Worm (Caenorhabditis elegans) whole organism, L3 larva: ENCODE measurements around the gene F11C1.7.

Experiments used
- ZK546.5 ChIP-seq: sonication (generic microtip); optimal IDR thresholded peaks from 2 replicates; lab custom pipeline; 2017; ENCODE audit warnings: missing biosample characterization, missing genetic modification characterization
- aly-2 ChIP-seq: fragments of 150-350 bp; optimal IDR thresholded peaks from 2 replicates; lab custom pipeline; 2014; ENCODE audit warnings: missing biosample characterization, missing genetic modification characterization
- fkh-10 ChIP-seq: sonication (generic microtip); optimal IDR thresholded peaks from 2 replicates; lab custom pipeline; 2017; ENCODE audit warnings: missing biosample characterization, missing genetic modification reagents, missing genetic modification characterization
- nfya-1 ChIP-seq: sonication (generic microtip); optimal IDR thresholded peaks from 2 replicates; lab custom pipeline; 2017; ENCODE audit warnings: missing genetic modification characterization, mild to moderate bottlenecking, missing compliant biosample characterization, antibody characterized with exemption, moderate library complexity; ENCODE audit not compliant: insufficient read depth
- nhr-77 ChIP-seq: fragments of 150-350 bp; optimal IDR thresholded peaks from 2 replicates; lab custom pipeline; 2014; ENCODE audit warnings: missing biosample characterization, missing genetic modification characterization
- tbx-2 ChIP-seq: sonication (generic microtip); optimal IDR thresholded peaks from 2 replicates; lab custom pipeline; 2016; ENCODE audit warnings: mild to moderate bottlenecking, missing genetic modification characterization, missing compliant biosample characterization
- unc-39 ChIP-seq: sonication (generic microtip); optimal IDR thresholded peaks from 4 replicates; lab custom pipeline; 2017; ENCODE audit warnings: missing biosample characterization, missing genetic modification characterization

DNA sequence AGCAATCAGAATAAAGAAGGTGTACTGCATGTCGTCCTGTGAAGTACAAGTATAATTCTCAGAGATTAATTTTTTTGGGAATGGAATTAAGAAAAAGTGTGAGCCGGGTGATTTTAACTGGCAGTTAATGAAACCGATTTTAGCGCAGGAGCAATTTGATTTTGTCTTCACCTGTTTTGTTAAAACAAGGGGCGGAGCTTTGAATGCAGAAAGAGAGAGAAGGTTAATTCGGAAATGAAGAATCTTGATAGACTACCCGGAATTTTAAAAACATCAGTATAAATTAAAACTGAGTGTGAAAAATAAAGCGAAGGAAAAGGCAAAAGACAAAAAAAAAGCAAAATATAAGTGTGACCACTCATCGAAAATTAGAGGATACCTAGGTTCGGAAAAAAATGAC lies 42.6 kb upstream of the F11C1.7 start, which contains the start of gene C05E7.3:
- TF ChIP-seq ZK546.5 (tag; lab: Kevin White, UChicago) (no peak), aly-2 (tag; lab: Kevin White, UChicago) (no peak), tbx-2 (no peak), nhr-77 (tag; lab: Kevin White, UChicago) (no peak), nfya-1 (tag; lab: Kevin White, UChicago) (no peak), fkh-10 (no peak), unc-39 (no peak)
